Fruit fly (Drosophila melanogaster): ENCODE data around the gene ntc.

The ntc gene

dm6 chr3L:3855194-3855980, 49.1 kb upstream of the ntc start (continued):
- TF ChIP-seq Nf-YB (GFP tag; optimal IDR thresholded peaks at IDR 0.05) (peak; percentile 82), CG1832 (GFP tag; optimal IDR thresholded peaks at IDR 0.05) (no peak), CkIIα-i1 (GFP tag; IDR thresholded peaks at IDR 0.05) (no peak), Hr39 (optimal IDR thresholded peaks at IDR 0.05) (no peak), CG1792 (GFP tag; optimal IDR thresholded peaks at IDR 0.05) (no peak), Myb (GFP tag; optimal IDR thresholded peaks at IDR 0.05) (no peak), jing (GFP tag; optimal IDR thresholded peaks at IDR 0.05) (no peak), CG31388 (GFP tag; optimal IDR thresholded peaks at IDR 0.05) (no peak), CG8281 (tag; optimal IDR thresholded peaks at IDR 0.05) (no peak), crc (GFP tag; optimal IDR thresholded peaks at IDR 0.05) (no peak), CG12219 (GFP tag; optimal IDR thresholded peaks at IDR 0.05) (peak; percentile 27), ara (GFP tag; IDR thresholded peaks at IDR 0.05) (peak; percentile 77; the same call in 1 of the 2 replicates), CG2202 (tag; optimal IDR thresholded peaks at IDR 0.05) (peak; percentile 69), CG2116 (GFP tag; optimal IDR thresholded peaks at IDR 0.05) (peak; percentile 12), dmrt99B (tag; optimal IDR thresholded peaks at IDR 0.05) (peak; percentile 53), CG12391 (tag; optimal IDR thresholded peaks at IDR 0.05) (peak; percentile 76), CG32772 (GFP tag; IDR thresholded peaks at IDR 0.05) (peak; percentile 46; the same call in 1 of the 2 replicates), slp2 (GFP tag; optimal IDR thresholded peaks at IDR 0.05) (no peak), CG11696 (GFP tag; IDR thresholded peaks at IDR 0.05) (0 out of 2 replicates have a peak, but pooled peaks have one; percentile 22), CG9727 (GFP tag; optimal IDR thresholded peaks at IDR 0.05) (peak; percentile 82), onecut (GFP tag; IDR thresholded peaks at IDR 0.05) (peak; percentile 38; the same call in 1 of the 2 replicates), bcd (GFP tag; optimal IDR thresholded peaks at IDR 0.05) (peak; percentile 46), otp (GFP tag; IDR thresholded peaks at IDR 0.05) (0 out of 3 replicates have a peak, but pooled peaks have one; percentile 25), Oli (tag; optimal IDR thresholded peaks at IDR 0.05) (peak; percentile 69), kah (GFP tag; optimal IDR thresholded peaks at IDR 0.05) (no peak), trem (tag; optimal IDR thresholded peaks at IDR 0.05) (peak; percentile 25), ap (GFP tag; IDR thresholded peaks at IDR 0.05) (0 out of 2 replicates have a peak, but pooled peaks have one; percentile 4), Ravus (GFP tag; IDR thresholded peaks at IDR 0.05) (no peak), CG7556 (GFP tag; optimal IDR thresholded peaks at IDR 0.05) (peak; percentile 67), CG7839 (tag; optimal IDR thresholded peaks at IDR 0.05) (peak; percentile 49), CG4360 (GFP tag; IDR thresholded peaks at IDR 0.05) (peak; percentile 90), Hmr (GFP tag; optimal IDR thresholded peaks at IDR 0.05) (peak; percentile 14), ssp (GFP tag; IDR thresholded peaks at IDR 0.05) (0 out of 2 replicates have a peak, but pooled peaks have one; percentile 8), kay (GFP tag; optimal IDR thresholded peaks at IDR 0.05) (no peak), Lim3 (GFP tag; IDR thresholded peaks at IDR 0.05) (no peak), Fer1 (GFP tag; optimal IDR thresholded peaks at IDR 0.05) (peak; percentile 38), Ets97D (GFP tag; optimal IDR thresholded peaks at IDR 0.05) (no peak), CG15696 (tag; optimal IDR thresholded peaks at IDR 0.05) (peak; percentile 73), CG5245 (GFP tag; optimal IDR thresholded peaks at IDR 0.05) (peak; percentile 2), fd102C (GFP tag; optimal IDR thresholded peaks at IDR 0.05) (peak; percentile 63), Elba2 (GFP tag; optimal IDR thresholded peaks at IDR 0.05) (peak; percentile 21), CG8089 (GFP tag; optimal IDR thresholded peaks at IDR 0.05) (no peak), Doc3 (GFP tag; IDR thresholded peaks at IDR 0.05; ENCODE audit: partially characterized antibody) (no peak), CG15601 (tag; optimal IDR thresholded peaks at IDR 0.05) (peak; percentile 59), lilli (GFP tag; optimal IDR thresholded peaks at IDR 0.05) (peak; percentile 4), cwo (GFP tag; optimal IDR thresholded peaks at IDR 0.05) (no peak), CG7963 (GFP tag; IDR thresholded peaks at IDR 0.05; ENCODE audit: partially characterized antibody) (no peak), CG4424 (GFP tag; optimal IDR thresholded peaks at IDR 0.05) (peak; percentile 54), Xrp1 (GFP tag; IDR thresholded peaks at IDR 0.05) (peak; percentile 89)
